Fruit fly (Drosophila melanogaster): ENCODE results near the gene CG13895.

Gene CG13895

dm6 chr3L:711839-712553, 4.0 kb upstream of the CG13895 start, which contains the start of gene CG13896 (continued):
- TF ChIP-seq HLH3B (GFP tag; IDR thresholded peaks at IDR 0.05): peak; percentile 69
- TF ChIP-seq D (optimal IDR thresholded peaks at IDR 0.05): no peak
- TF ChIP-seq D (GFP tag; optimal IDR thresholded peaks at IDR 0.05): peak; percentile 73
- peak; percentile 75 for TF ChIP-seq CG9215 (GFP tag; IDR thresholded peaks at IDR 0.05)
- TF ChIP-seq ftz-f1 (GFP tag; optimal IDR thresholded peaks at IDR 0.05): peak; percentile 73
- TF ChIP-seq ken (GFP tag; IDR thresholded peaks at IDR 0.05): peak; percentile 90
- peak; percentile 40 for TF ChIP-seq CG8359 (GFP tag; optimal IDR thresholded peaks at IDR 0.05; ENCODE audit: borderline replicate concordance)
- TF ChIP-seq peb (GFP tag; IDR thresholded peaks at IDR 0.05): peak; percentile 74
- TF ChIP-seq bowl (GFP tag; IDR thresholded peaks at IDR 0.05): no peak
- peak; percentile 54; the same call in 2 of the 3 replicates for TF ChIP-seq CG3726 (GFP tag; IDR thresholded peaks at IDR 0.05)
- no peak for TF ChIP-seq dimm (GFP tag; IDR thresholded peaks at IDR 0.05)
- peak; percentile 89 for TF ChIP-seq caup (GFP tag; optimal IDR thresholded peaks at IDR 0.05; ENCODE audit: severe bottlenecking)
- peak; percentile 74 for TF ChIP-seq kni (GFP tag; optimal IDR thresholded peaks at IDR 0.05)
- no peak for TF ChIP-seq MESR4 (GFP tag; optimal IDR thresholded peaks at IDR 0.05)
- TF ChIP-seq CG10366 (GFP tag; IDR thresholded peaks at IDR 0.05): peak; percentile 83
- peak; percentile 70 for TF ChIP-seq CG12071 (GFP tag; optimal IDR thresholded peaks at IDR 0.05)
- TF ChIP-seq D19B (GFP tag; optimal IDR thresholded peaks at IDR 0.05): peak; percentile 42
- peak; percentile 71 for TF ChIP-seq CG17802 (tag; optimal IDR thresholded peaks at IDR 0.05)
- peak; percentile 87 for TF ChIP-seq sob (GFP tag; IDR thresholded peaks at IDR 0.05)
- peak; percentile 86 for TF ChIP-seq lmd (GFP tag; IDR thresholded peaks at IDR 0.05)
- peak; percentile 91 for TF ChIP-seq CG1603 (tag; optimal IDR thresholded peaks at IDR 0.05)
- peak; percentile 35 for TF ChIP-seq CG6854 (GFP tag; optimal IDR thresholded peaks at IDR 0.05)
- TF ChIP-seq eve (GFP tag; optimal IDR thresholded peaks at IDR 0.05): peak in 1 of 2 experiments; percentile 66
- peak; percentile 96 for TF ChIP-seq Lhr (GFP tag; optimal IDR thresholded peaks at IDR 0.05)
- TF ChIP-seq Sox102F (GFP tag; optimal IDR thresholded peaks at IDR 0.05): peak; percentile 87
- TF ChIP-seq CG30403 (GFP tag; optimal IDR thresholded peaks at IDR 0.05): peak; percentile 95
- TF ChIP-seq CG10431 (GFP tag; optimal IDR thresholded peaks at IDR 0.05): peak; percentile 69
- peak; percentile 66 for TF ChIP-seq Atf6 (GFP tag; IDR thresholded peaks at IDR 0.05)
- peak; percentile 79 for TF ChIP-seq fd96Cb (tag; optimal IDR thresholded peaks at IDR 0.05)
- TF ChIP-seq CG4424 (GFP tag; optimal IDR thresholded peaks at IDR 0.05): peak; percentile 85
- TF ChIP-seq CG18011 (GFP tag; optimal IDR thresholded peaks at IDR 0.05): peak; percentile 44
- TF ChIP-seq Dref (GFP tag; IDR thresholded peaks at IDR 0.05): peak; percentile 54
- TF ChIP-seq CG31441 (GFP tag; IDR thresholded peaks at IDR 0.05): peak; percentile 83
- peak; percentile 58 for TF ChIP-seq Bgb (GFP tag; IDR thresholded peaks at IDR 0.05; ENCODE audit: partially characterized antibody)
- peak; percentile 91 for TF ChIP-seq CG2120 (GFP tag; optimal IDR thresholded peaks at IDR 0.05)
- TF ChIP-seq nom (GFP tag; optimal IDR thresholded peaks at IDR 0.05): peak; percentile 55
- TF ChIP-seq CG12299 (tag; optimal IDR thresholded peaks at IDR 0.05): peak; percentile 70
- TF ChIP-seq Blimp-1 (GFP tag; optimal IDR thresholded peaks at IDR 0.05): peak; percentile 78
- TF ChIP-seq CG6254 (GFP tag; optimal IDR thresholded peaks at IDR 0.05): peak; percentile 61
- TF ChIP-seq CG14860 (GFP tag; IDR thresholded peaks at IDR 0.05; ENCODE audit: partially characterized antibody): peak; percentile 60; the same call in 1 of the 3 replicates
- no peak for TF ChIP-seq CG15479 (GFP tag; optimal IDR thresholded peaks at IDR 0.05)
- peak; percentile 84 for TF ChIP-seq gro (GFP tag; optimal IDR thresholded peaks at IDR 0.05)
- peak; percentile 81; the same call in 2 of the 3 replicates for TF ChIP-seq otp (GFP tag; IDR thresholded peaks at IDR 0.05)
- peak; percentile 87 for TF ChIP-seq CG2712 (tag; optimal IDR thresholded peaks at IDR 0.05)
- peak; percentile 9 for TF ChIP-seq CG3995 (GFP tag; optimal IDR thresholded peaks at IDR 0.05)
- TF ChIP-seq Asciz (GFP tag; optimal IDR thresholded peaks at IDR 0.05): peak; percentile 63
- TF ChIP-seq Taf1 (GFP tag; IDR thresholded peaks at IDR 0.05): peak; percentile 74; the same call in 1 of the 2 replicates
- peak; percentile 82 for TF ChIP-seq pho (GFP tag; optimal IDR thresholded peaks at IDR 0.05)
- TF ChIP-seq al (GFP tag; IDR thresholded peaks at IDR 0.05): peak; percentile 60

Measured in whole organism, embryonic.